Worm (Caenorhabditis elegans): ENCODE measurements around the gene nhr-50.

Gene nhr-50

DNA sequence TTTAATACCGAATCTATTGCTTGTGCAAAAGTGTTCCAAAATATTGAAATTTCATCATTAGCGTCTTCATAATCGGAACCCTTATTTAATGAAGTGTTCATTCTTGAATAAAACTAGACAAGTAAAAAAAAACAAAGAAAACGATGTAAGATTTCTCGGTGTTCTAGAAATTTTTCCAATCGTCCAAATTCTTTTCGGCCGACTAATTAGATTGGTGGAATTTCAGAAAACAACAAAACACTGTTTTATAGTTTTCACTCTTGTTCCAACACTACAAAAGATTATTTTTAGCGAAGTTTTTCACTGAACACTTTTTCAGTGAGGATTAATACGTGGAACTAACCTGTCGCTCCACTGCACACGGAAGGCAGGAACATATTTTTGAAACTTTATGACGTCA is 47.7 kb downstream of the nhr-50 start, which contains the start of gene srw-56:
Gene srw-56 (minus strand): TSS at position 101 of the 400 bp plus-strand sequence.
- TF ChIP-seq fkh-10 (GFP tag; optimal IDR thresholded peaks at IDR 0.05) = no peak
- TF ChIP-seq lsy-12 (tag; optimal IDR thresholded peaks at IDR 0.05) = no peak
- no peak for TF ChIP-seq mdl-1 (tag; optimal IDR thresholded peaks at IDR 0.05)
- TF ChIP-seq jun-1 (tag; optimal IDR thresholded peaks at IDR 0.05) = no peak
- no peak for TF ChIP-seq nhr-12 (tag; optimal IDR thresholded peaks at IDR 0.05)
- TF ChIP-seq ceh-28 (tag; optimal IDR thresholded peaks at IDR 0.05) = no peak
- TF ChIP-seq snpc-4 (tag; optimal IDR thresholded peaks at IDR 0.05) = no peak
- no peak for TF ChIP-seq unc-62 (GFP tag; optimal IDR thresholded peaks at IDR 0.05)
- no peak for TF ChIP-seq ztf-4 (tag; optimal IDR thresholded peaks at IDR 0.05)
- TF ChIP-seq egl-5 (tag; optimal IDR thresholded peaks at IDR 0.05) = no peak
- TF ChIP-seq nhr-28 (tag; optimal IDR thresholded peaks at IDR 0.05) = no peak
- no peak for TF ChIP-seq pha-4 (tag; optimal IDR thresholded peaks at IDR 0.05)
- TF ChIP-seq fkh-2 (tag; optimal IDR thresholded peaks at IDR 0.05) = no peak

- TF ChIP-seq ztf-11 (tag; optimal IDR thresholded peaks at IDR 0.05) (no peak), ztf-4 (tag; optimal IDR thresholded peaks at IDR 0.05) (no peak), fkh-2 (tag; optimal IDR thresholded peaks at IDR 0.05) (no peak)
Observed at ce11 chrV:15950903-15951302, 49.5 kb downstream of the nhr-50 start, which contains the start of gene srw-59. Gene srw-59 (minus strand): TSS chrV:15951003.

All from whole organism, L3 larva.